Worm (Caenorhabditis elegans): ENCODE measurements around the gene act-3.

DNA sequence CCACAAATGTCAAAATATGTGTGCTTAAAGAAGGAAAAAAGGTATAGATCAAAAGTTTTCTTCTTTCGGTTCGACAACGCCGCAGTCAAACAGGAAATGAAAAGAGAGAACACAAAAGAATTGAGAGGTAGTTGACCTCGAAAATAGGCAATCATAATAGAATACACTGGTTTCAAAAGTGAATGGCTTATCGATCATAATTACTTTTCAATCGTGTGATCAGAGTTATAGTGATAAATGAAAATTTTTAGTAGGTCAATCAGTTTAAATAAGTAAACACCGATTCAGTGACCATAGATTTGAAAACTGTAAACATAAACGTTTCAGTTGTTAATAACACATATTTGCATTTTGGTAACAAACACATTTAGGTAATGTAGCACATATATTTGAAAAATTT, 3.9 kb downstream of the act-3 start:
- no peak for TF ChIP-seq flt-1 (GFP tag; IDR thresholded peaks at IDR 0.05)
- TF ChIP-seq tab-1 (GFP tag; IDR thresholded peaks at IDR 0.05), result no peak
- TF ChIP-seq T22C8.4 (GFP tag; IDR thresholded peaks at IDR 0.05), result no peak
- no peak for TF ChIP-seq ztf-23 (GFP tag; IDR thresholded peaks at IDR 0.05)
- no peak for TF ChIP-seq klf-2 (GFP tag; conservative IDR thresholded peaks at IDR 0.05)
- no peak for TF ChIP-seq ref-1 (GFP tag; conservative IDR thresholded peaks at IDR 0.05)
- TF ChIP-seq ztf-29 (GFP tag; IDR thresholded peaks at IDR 0.05), result no peak
- no peak for TF ChIP-seq cog-1 (tag; optimal IDR thresholded peaks at IDR 0.05)
